Worm (Caenorhabditis elegans) whole organism, midembryonic: ENCODE data around the gene puf-5.

Experiments
- T22C8.4 ChIP-seq: fragments of 200-800 bp; sonication (Bioruptor generic); IDR thresholded peaks from 2 replicates; pipeline ENCODE4 v1.3.6; 2022; ENCODE audit warnings: missing genetic modification characterization, missing compliant biosample characterization
- cog-1 ChIP-seq: sonication (generic microtip); optimal IDR thresholded peaks from 2 replicates; lab custom pipeline; 2016; ENCODE audit warnings: missing genetic modification characterization, missing compliant biosample characterization
- flt-1 ChIP-seq: fragments of 200-800 bp; sonication (Bioruptor generic); IDR thresholded peaks from 2 replicates; pipeline ENCODE4 v1.3.6; 2022; ENCODE audit warnings: missing genetic modification characterization, missing compliant biosample characterization
- klf-2 ChIP-seq: fragments of 200-800 bp; sonication (Bioruptor generic); conservative IDR thresholded peaks from 2 replicates; pipeline ENCODE4 v1.3.6; 2022; ENCODE audit warnings: missing genetic modification reagents, missing genetic modification characterization, missing compliant biosample characterization
- med-1 ChIP-seq: sonication (generic microtip); optimal IDR thresholded peaks from 2 replicates; lab custom pipeline; 2017; ENCODE audit warnings: missing genetic modification characterization, mild to moderate bottlenecking, missing compliant biosample characterization, antibody characterized with exemption, missing genetic modification reagents; ENCODE audit not compliant: insufficient read depth
- ref-1 ChIP-seq: fragments of 200-800 bp; sonication (Bioruptor generic); conservative IDR thresholded peaks from 2 replicates; pipeline ENCODE4 v1.3.6; 2022; ENCODE audit warnings: missing genetic modification reagents, missing genetic modification characterization, missing compliant biosample characterization
- tab-1 ChIP-seq: fragments of 200-800 bp; sonication (Bioruptor generic); IDR thresholded peaks from 2 replicates; pipeline ENCODE4 v1.3.6; 2022; ENCODE audit warnings: missing genetic modification characterization, missing compliant biosample characterization
- ztf-23 ChIP-seq: fragments of 200-800 bp; sonication (Bioruptor generic); IDR thresholded peaks from 2 replicates; pipeline ENCODE4 v1.3.6; 2022; ENCODE audit warnings: missing genetic modification reagents, missing genetic modification characterization, missing compliant biosample characterization
- ztf-29 ChIP-seq: fragments of 200-800 bp; sonication (Bioruptor generic); IDR thresholded peaks from 2 replicates; pipeline ENCODE4 v1.3.6; 2022; ENCODE audit warnings: missing genetic modification reagents, missing genetic modification characterization, missing compliant biosample characterization

Gene puf-5

ce11 chrII:8569038-8569977, 6.0 kb upstream of the puf-5 start, which contains the start of the genes col-38 and rpl-5:
Gene col-38, minus strand, starts transcription at chrII:8569088.
Gene rpl-5, plus strand, starts transcription at chrII:8569927.
- TF ChIP-seq T22C8.4 (GFP tag; lab: Robert Waterston, UW): no peak
- TF ChIP-seq klf-2: 0 out of 2 replicates have a peak, but pooled peaks have one; percentile 9
- TF ChIP-seq ztf-29 (GFP tag; lab: Robert Waterston, UW): no peak
- no peak for TF ChIP-seq med-1 (GFP tag; lab: Kevin White, UChicago)
- TF ChIP-seq tab-1 (GFP tag; lab: Robert Waterston, UW): no peak; the same call in 1 of the 2 replicates
- no peak for TF ChIP-seq ref-1
- TF ChIP-seq flt-1 (GFP tag; lab: Robert Waterston, UW): peak; percentile 78
- TF ChIP-seq ztf-23 (GFP tag; lab: Robert Waterston, UW): peak; percentile 80
- peak; percentile 64 for TF ChIP-seq cog-1 (tag; lab: Kevin White, UChicago)

ce11 chrII:8570977-8571376, 4.4 kb upstream of the puf-5 start, which contains the start of gene bcs-1:
Gene bcs-1, plus strand, starts transcription at chrII:8571085.
- no peak for TF ChIP-seq ztf-29 (GFP tag; lab: Robert Waterston, UW)
- no peak for TF ChIP-seq tab-1 (GFP tag; lab: Robert Waterston, UW)
- TF ChIP-seq med-1 (GFP tag; lab: Kevin White, UChicago): no peak
- TF ChIP-seq cog-1 (tag; lab: Kevin White, UChicago): no peak
- no peak for TF ChIP-seq ztf-23 (GFP tag; lab: Robert Waterston, UW)
- no peak for TF ChIP-seq flt-1 (GFP tag; lab: Robert Waterston, UW)
- TF ChIP-seq klf-2: no peak
- no peak for TF ChIP-seq T22C8.4 (GFP tag; lab: Robert Waterston, UW)
- no peak for TF ChIP-seq ref-1

- TF ChIP-seq cog-1 (tag; lab: Kevin White, UChicago) (no peak), ref-1 (no peak), med-1 (GFP tag; lab: Kevin White, UChicago) (no peak), T22C8.4 (GFP tag; lab: Robert Waterston, UW) (no peak), klf-2 (no peak), ztf-23 (GFP tag; lab: Robert Waterston, UW) (no peak), flt-1 (GFP tag; lab: Robert Waterston, UW) (no peak), tab-1 (GFP tag; lab: Robert Waterston, UW) (no peak), ztf-29 (GFP tag; lab: Robert Waterston, UW) (no peak)
These were observed 2.3 kb upstream of the puf-5 start, which contains the start of gene F54C9.7 for ce11 chrII:8573044-8573443. Gene F54C9.7, plus strand, starts transcription at chrII:8573344.

- TF ChIP-seq ztf-29 (GFP tag; lab: Robert Waterston, UW) (no peak), ref-1 (no peak), flt-1 (GFP tag; lab: Robert Waterston, UW) (no peak), med-1 (GFP tag; lab: Kevin White, UChicago) (no peak), tab-1 (GFP tag; lab: Robert Waterston, UW) (no peak), T22C8.4 (GFP tag; lab: Robert Waterston, UW) (no peak), cog-1 (tag; lab: Kevin White, UChicago) (no peak), klf-2 (no peak), ztf-23 (GFP tag; lab: Robert Waterston, UW) (no peak)
These were observed 2.3 kb downstream of the puf-5 start, which contains the start of gene F54C9.9 for ce11 chrII:8577509-8578099. Gene F54C9.9, plus strand, starts transcription at chrII:8578049.

- TF ChIP-seq cog-1 (tag; lab: Kevin White, UChicago) (no peak), ref-1 (no peak), flt-1 (GFP tag; lab: Robert Waterston, UW) (no peak), T22C8.4 (GFP tag; lab: Robert Waterston, UW) (no peak), klf-2 (no peak), med-1 (GFP tag; lab: Kevin White, UChicago) (no peak), ztf-23 (GFP tag; lab: Robert Waterston, UW) (no peak), ztf-29 (GFP tag; lab: Robert Waterston, UW) (no peak), tab-1 (GFP tag; lab: Robert Waterston, UW) (no peak)
These were observed 6.4 kb downstream of the puf-5 start, which contains the start of gene arl-1 for ce11 chrII:8581700-8582099. Gene arl-1, plus strand, starts transcription at chrII:8582000.

ce11 chrII:8583035-8583434, 7.7 kb downstream of the puf-5 start:
- TF ChIP-seq T22C8.4 (GFP tag; lab: Robert Waterston, UW): no peak
- no peak for TF ChIP-seq klf-2
- TF ChIP-seq ref-1: no peak
- no peak for TF ChIP-seq cog-1 (tag; lab: Kevin White, UChicago)
- no peak for TF ChIP-seq ztf-23 (GFP tag; lab: Robert Waterston, UW)
- no peak for TF ChIP-seq ztf-29 (GFP tag; lab: Robert Waterston, UW)
- no peak for TF ChIP-seq med-1 (GFP tag; lab: Kevin White, UChicago)
- TF ChIP-seq flt-1 (GFP tag; lab: Robert Waterston, UW): no peak
- TF ChIP-seq tab-1 (GFP tag; lab: Robert Waterston, UW): no peak

DNA sequence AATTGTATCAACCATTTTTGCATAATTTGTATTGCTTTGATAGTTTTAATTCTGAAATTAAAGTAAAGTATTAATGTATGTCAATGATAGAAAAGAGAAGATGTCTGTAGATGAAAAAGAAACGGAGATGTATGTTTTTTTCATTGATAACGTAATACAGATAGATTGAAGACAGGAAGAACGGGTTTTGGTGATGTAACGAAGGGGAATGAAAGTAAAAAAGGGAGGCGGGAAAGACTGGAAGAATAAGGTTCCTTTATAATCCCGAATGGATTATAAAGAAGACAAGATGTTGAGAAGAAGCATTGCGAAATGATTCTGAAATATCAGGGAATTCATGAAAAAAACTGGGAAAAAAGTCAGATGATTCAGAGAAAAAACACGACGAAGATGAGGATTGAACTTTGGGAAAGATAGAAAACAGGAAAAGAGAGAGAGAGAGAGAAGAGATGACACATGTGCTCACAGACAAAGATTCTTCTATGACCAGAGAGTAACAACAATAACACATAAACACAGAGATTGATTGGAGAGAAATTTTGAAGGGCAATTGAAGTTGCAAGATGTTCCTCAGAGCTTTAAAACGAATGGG, 9.8 kb downstream of the puf-5 start, which contains the start of gene F54C9.11:
Gene F54C9.11 (minus strand): TSS at position 51 of the 592 bp plus-strand sequence.
- TF ChIP-seq med-1 (GFP tag; lab: Kevin White, UChicago) (no peak), T22C8.4 (GFP tag; lab: Robert Waterston, UW) (no peak), ref-1 (no peak)

ce11 chrII:8585921-8586320, 10.6 kb downstream of the puf-5 start:
- TF ChIP-seq flt-1 (GFP tag; lab: Robert Waterston, UW) (no peak), klf-2 (no peak), cog-1 (tag; lab: Kevin White, UChicago) (no peak), T22C8.4 (GFP tag; lab: Robert Waterston, UW) (no peak), ref-1 (no peak), tab-1 (GFP tag; lab: Robert Waterston, UW) (no peak), ztf-23 (GFP tag; lab: Robert Waterston, UW) (no peak), med-1 (GFP tag; lab: Kevin White, UChicago) (no peak), ztf-29 (GFP tag; lab: Robert Waterston, UW) (no peak)
